Fruit fly (Drosophila melanogaster) whole organism, embryonic: ENCODE results near the gene CG7702.

ENCODE experiments used
- Aef1 ChIP-seq: fragments of 200-800 bp; sonication (Bioruptor generic); IDR thresholded peaks from 3 replicates; pipeline ENCODE4 v1.3.6; 2022; ENCODE audit warnings: missing biosample characterization, missing genetic modification characterization
- CG10274 ChIP-seq: fragments of 200-800 bp; sonication (Bioruptor generic); optimal IDR thresholded peaks from 3 replicates; lab custom pipeline; 2017; ENCODE audit warnings: missing biosample characterization, mild to moderate bottlenecking, missing genetic modification characterization
- CG10979 ChIP-seq: fragments of 200-800 bp; sonication (Bioruptor generic); optimal IDR thresholded peaks from 2 replicates; lab custom pipeline; 2018; ENCODE audit warnings: missing biosample characterization, mild to moderate bottlenecking, missing genetic modification characterization, moderate library complexity
- CG11247 ChIP-seq: fragments of 200-800 bp; sonication (Bioruptor generic); IDR thresholded peaks from 2 replicates; pipeline ENCODE4 v1.3.6; 2022; ENCODE audit warnings: missing biosample characterization, missing genetic modification characterization
- CG13287 ChIP-seq: fragments of 200-800 bp; sonication (Bioruptor generic); IDR thresholded peaks from 2 replicates; pipeline ENCODE4 v1.3.6; 2022; ENCODE audit warnings: missing biosample characterization, missing genetic modification characterization; ENCODE audit not compliant: partially characterized antibody
- CG13296 ChIP-seq: fragments of 200-800 bp; sonication (Bioruptor generic); optimal IDR thresholded peaks from 3 replicates; lab custom pipeline; 2018; ENCODE audit warnings: missing biosample characterization, mild to moderate bottlenecking, missing genetic modification characterization
- CG13424 ChIP-seq: fragments of 200-800 bp; sonication (Bioruptor generic); optimal IDR thresholded peaks from 2 replicates; lab custom pipeline; 2019; ENCODE audit warnings: missing biosample characterization, mild to moderate bottlenecking, missing genetic modification characterization, moderate library complexity
- CG15479 ChIP-seq: fragments of 200-800 bp; sonication (Bioruptor generic); optimal IDR thresholded peaks from 3 replicates; lab custom pipeline; 2019; ENCODE audit warnings: missing biosample characterization, mild to moderate bottlenecking, missing genetic modification characterization, moderate library complexity
- CG17385 ChIP-seq: fragments of 200-800 bp; sonication (Bioruptor generic); optimal IDR thresholded peaks from 3 replicates; lab custom pipeline; 2018; ENCODE audit warnings: missing biosample characterization, mild to moderate bottlenecking, missing genetic modification characterization
- CG17802 ChIP-seq: fragments of 200-800 bp; sonication (Bioruptor generic); optimal IDR thresholded peaks from 2 replicates; lab custom pipeline; 2018; ENCODE audit warnings: missing biosample characterization, mild to moderate bottlenecking, missing genetic modification characterization, moderate library complexity
- CG2202 ChIP-seq: fragments of 200-800 bp; sonication (Bioruptor generic); optimal IDR thresholded peaks from 2 replicates; lab custom pipeline; 2018; ENCODE audit warnings: missing biosample characterization, mild to moderate bottlenecking, missing genetic modification characterization
- CG33557 ChIP-seq: fragments of 200-800 bp; sonication (Bioruptor generic); optimal IDR thresholded peaks from 2 replicates; lab custom pipeline; 2019; ENCODE audit warnings: missing biosample characterization, mild to moderate bottlenecking, missing genetic modification characterization, moderate library complexity
- CG34224 ChIP-seq: fragments of 200-800 bp; sonication (Bioruptor generic); IDR thresholded peaks from 3 replicates; pipeline ENCODE4 v1.3.6; 2022; ENCODE audit warnings: missing biosample characterization, missing genetic modification characterization; ENCODE audit not compliant: partially characterized antibody
- CG34422 ChIP-seq: fragments of 200-800 bp; sonication (Bioruptor generic); IDR thresholded peaks from 3 replicates; pipeline ENCODE4 v1.3.6; 2022; ENCODE audit warnings: missing biosample characterization, missing genetic modification characterization
- CG3847 ChIP-seq: fragments of 200-800 bp; sonication (Bioruptor generic); IDR thresholded peaks from 2 replicates; pipeline ENCODE4 v1.3.6; 2022; ENCODE audit warnings: missing biosample characterization, missing genetic modification characterization
- CG4617 ChIP-seq: fragments of 200-800 bp; sonication (Bioruptor generic); optimal IDR thresholded peaks from 3 replicates; lab custom pipeline; 2016; ENCODE audit warnings: missing biosample characterization, missing genetic modification characterization, borderline replicate concordance
- CG7271 ChIP-seq: fragments of 200-800 bp; sonication (Bioruptor generic); optimal IDR thresholded peaks from 2 replicates; lab custom pipeline; 2018; ENCODE audit warnings: missing biosample characterization, mild to moderate bottlenecking, missing genetic modification characterization, moderate library complexity
- CG7745 ChIP-seq: fragments of 200-800 bp; sonication (Bioruptor generic); optimal IDR thresholded peaks from 2 replicates; lab custom pipeline; 2018; ENCODE audit warnings: missing biosample characterization, mild to moderate bottlenecking, missing genetic modification characterization, moderate library complexity
- CG7928 ChIP-seq: fragments of 200-800 bp; sonication (Bioruptor generic); optimal IDR thresholded peaks from 2 replicates; lab custom pipeline; 2017; ENCODE audit warnings: missing biosample characterization, mild to moderate bottlenecking, missing genetic modification characterization
- CG8388 ChIP-seq: fragments of 200-800 bp; sonication (Bioruptor generic); optimal IDR thresholded peaks from 2 replicates; lab custom pipeline; 2019; ENCODE audit warnings: missing biosample characterization, mild to moderate bottlenecking, missing genetic modification characterization, moderate library complexity
- CG9797 ChIP-seq: fragments of 200-800 bp; sonication (Bioruptor generic); optimal IDR thresholded peaks from 3 replicates; lab custom pipeline; 2018; ENCODE audit warnings: missing biosample characterization, mild to moderate bottlenecking, missing genetic modification characterization
- Dfd ChIP-seq, 2 experiments: fragments of >200 bp; optimal IDR thresholded peaks; 2 replicates each; lab custom pipeline; 2017; ENCODE audit warnings: missing biosample characterization in 2 of 2, missing genetic modification characterization in 2 of 2
- Dll ChIP-seq: fragments of 200-800 bp; sonication (Bioruptor generic); IDR thresholded peaks from 4 replicates; pipeline ENCODE4 v1.3.6; 2022; ENCODE audit warnings: missing biosample characterization, missing genetic modification characterization; ENCODE audit not compliant: partially characterized antibody
- Elba2 ChIP-seq: fragments of 200-800 bp; sonication (Bioruptor generic); optimal IDR thresholded peaks from 3 replicates; lab custom pipeline; 2016; ENCODE audit warnings: missing biosample characterization, missing genetic modification characterization
- Med ChIP-seq: fragments of 200-800 bp; sonication (Bioruptor generic); peaks from one replicate; lab custom pipeline; 2016; ENCODE audit warnings: missing biosample characterization, missing genetic modification characterization, mild to moderate bottlenecking, inconsistent platforms, moderate library complexity
- Meics ChIP-seq: fragments of 200-800 bp; sonication (Bioruptor generic); optimal IDR thresholded peaks from 2 replicates; lab custom pipeline; 2017; ENCODE audit warnings: missing biosample characterization, mild to moderate bottlenecking, missing genetic modification characterization
- Mes4 ChIP-seq: fragments of 200-800 bp; sonication (Bioruptor generic); optimal IDR thresholded peaks from 2 replicates; lab custom pipeline; 2016; ENCODE audit warnings: missing biosample characterization, missing genetic modification characterization
- Rfx ChIP-seq: fragments of 200-800 bp; sonication (Bioruptor generic); IDR thresholded peaks from 2 replicates; pipeline ENCODE4 v1.3.6; 2022; ENCODE audit warnings: missing biosample characterization, missing genetic modification characterization
- Scr ChIP-seq: fragments of 200-800 bp; sonication (Bioruptor generic); IDR thresholded peaks from 2 replicates; pipeline ENCODE4 v1.3.6; 2022; ENCODE audit warnings: missing biosample characterization, missing genetic modification characterization; ENCODE audit not compliant: partially characterized antibody
- Stat92E ChIP-seq, 3 experiments: fragments of >200 bp in 2 of 3; fragments of 200-800 bp in 1 of 3; sonication (Bioruptor generic) in 1 of 3; optimal IDR thresholded peaks; 2 replicates each; lab custom pipeline; 2017 to 2019; ENCODE audit warnings: missing biosample characterization in 3 of 3, missing genetic modification characterization in 3 of 3, mild to moderate bottlenecking in 1 of 3, moderate library complexity in 1 of 3
- cg ChIP-seq: fragments of 200-800 bp; sonication (Bioruptor generic); optimal IDR thresholded peaks from 3 replicates; lab custom pipeline; 2019; ENCODE audit warnings: missing biosample characterization, mild to moderate bottlenecking, missing genetic modification characterization, moderate library complexity
- chif ChIP-seq, 2 experiments: fragments of 200-800 bp; sonication (Bioruptor generic); optimal IDR thresholded peaks; 3 replicates each; lab custom pipeline; 2016; ENCODE audit warnings: missing biosample characterization in 2 of 2, missing genetic modification characterization in 2 of 2
- cwo ChIP-seq: fragments of 200-800 bp; sonication (Bioruptor generic); optimal IDR thresholded peaks from 3 replicates; lab custom pipeline; 2017; ENCODE audit warnings: missing biosample characterization, missing genetic modification characterization, mild to moderate bottlenecking, moderate library complexity, missing genetic modification reagents
- danr ChIP-seq: fragments of 200-800 bp; sonication (Bioruptor generic); IDR thresholded peaks from 2 replicates; pipeline ENCODE4 v1.3.6; 2022; ENCODE audit warnings: missing biosample characterization, missing genetic modification characterization
- hbn ChIP-seq: fragments of 200-800 bp; sonication (Bioruptor generic); IDR thresholded peaks from 2 replicates; pipeline ENCODE4 v1.3.6; 2022; ENCODE audit warnings: missing biosample characterization, missing genetic modification characterization; ENCODE audit not compliant: partially characterized antibody
- hkb ChIP-seq, 2 experiments: fragments of 200-800 bp in 1 of 2; fragments of >200 bp in 1 of 2; sonication (Bioruptor generic) in 1 of 2; IDR thresholded peaks in 1 of 2; optimal IDR thresholded peaks in 1 of 2; 2 replicates each; pipeline versions ENCODE4 v1.3.6 to Lab custom; 2017 to 2022; ENCODE audit warnings: missing biosample characterization in 1 of 2, missing genetic modification characterization in 1 of 2
- inv ChIP-seq: fragments of 200-800 bp; sonication (Bioruptor generic); IDR thresholded peaks from 2 replicates; pipeline ENCODE4 v1.3.6; 2022; ENCODE audit warnings: missing biosample characterization, missing genetic modification characterization; ENCODE audit not compliant: partially characterized antibody
- jumu ChIP-seq: fragments of 200-800 bp; sonication (Bioruptor generic); optimal IDR thresholded peaks from 3 replicates; lab custom pipeline; 2016; ENCODE audit warnings: missing biosample characterization, missing genetic modification characterization
- kah ChIP-seq: fragments of 200-800 bp; sonication (Bioruptor generic); optimal IDR thresholded peaks from 2 replicates; lab custom pipeline; 2018; ENCODE audit warnings: missing biosample characterization, mild to moderate bottlenecking, missing genetic modification characterization
- nerfin-1 ChIP-seq: fragments of 200-800 bp; sonication (Bioruptor generic); optimal IDR thresholded peaks from 3 replicates; lab custom pipeline; 2019; ENCODE audit warnings: missing biosample characterization, mild to moderate bottlenecking, missing genetic modification characterization, moderate library complexity
- nmo ChIP-seq: fragments of 200-800 bp; sonication (Bioruptor generic); optimal IDR thresholded peaks from 2 replicates; lab custom pipeline; 2018; ENCODE audit warnings: missing biosample characterization, mild to moderate bottlenecking, missing genetic modification characterization, moderate library complexity
- pho ChIP-seq: fragments of 200-800 bp; sonication (Bioruptor generic); optimal IDR thresholded peaks from 2 replicates; lab custom pipeline; 2016; ENCODE audit warnings: missing biosample characterization, missing genetic modification characterization
- prd ChIP-seq, 3 experiments: fragments of >200 bp in 2 of 3; fragments of 200-800 bp in 1 of 3; sonication (Bioruptor generic) in 1 of 3; optimal IDR thresholded peaks in 2 of 3; IDR thresholded peaks in 1 of 3; 2 replicates in 2 of 3; 3 replicates in 1 of 3; pipeline versions ENCODE4 v1.3.6 to Lab custom; 2017 to 2022; ENCODE audit warnings: missing biosample characterization in 1 of 3, missing genetic modification characterization in 1 of 3
- rib ChIP-seq: fragments of 200-800 bp; sonication (Bioruptor generic); IDR thresholded peaks from 2 replicates; pipeline ENCODE4 v1.3.6; 2022; ENCODE audit warnings: missing biosample characterization, missing genetic modification characterization
- scrt ChIP-seq: fragments of 200-800 bp; sonication (Bioruptor generic); optimal IDR thresholded peaks from 2 replicates; lab custom pipeline; 2018; ENCODE audit warnings: missing biosample characterization, mild to moderate bottlenecking, missing genetic modification characterization, moderate library complexity
- sima ChIP-seq: fragments of 200-800 bp; sonication (Bioruptor generic); optimal IDR thresholded peaks from 2 replicates; lab custom pipeline; 2016; ENCODE audit warnings: missing biosample characterization, missing genetic modification characterization
- ssp ChIP-seq: fragments of 200-800 bp; sonication (Bioruptor generic); IDR thresholded peaks from 2 replicates; pipeline ENCODE4 v1.3.6; 2022; ENCODE audit warnings: missing biosample characterization, missing genetic modification characterization
- stwl ChIP-seq: fragments of 200-800 bp; sonication (Bioruptor generic); optimal IDR thresholded peaks from 3 replicates; lab custom pipeline; 2018; ENCODE audit warnings: missing biosample characterization, mild to moderate bottlenecking, missing genetic modification characterization, moderate library complexity

Gene CG7702

dm6 chr3R:18663525-18663924, 5.7 kb upstream of the CG7702 start, which contains the start of the genes Cpsf73 and Gos28 (continued):
- TF ChIP-seq Stat92E (GFP tag; optimal IDR thresholded peaks at IDR 0.05; lab: Kevin White, UChicago) (no peak), CG7271 (tag; lab: Kevin White, UChicago) (peak; percentile 1), Rfx (GFP tag; lab: Robert Waterston, UW) (peak; percentile 48; the same call in 1 of the 2 replicates), CG13287 (peak; percentile 73), Med (GFP tag; lab: Kevin White, UChicago) (peak; percentile 82), ssp (GFP tag; lab: Robert Waterston, UW) (peak; percentile 84), cg (GFP tag; lab: Kevin White, UChicago) (no peak), CG7745 (tag; lab: Kevin White, UChicago) (no peak), Scr (peak; percentile 60), CG11247 (no peak), hkb (optimal IDR thresholded peaks at IDR 0.05; lab: Kevin White, UChicago) (no peak), hkb (GFP tag; IDR thresholded peaks at IDR 0.05; lab: Robert Waterston, UW) (no peak), prd (optimal IDR thresholded peaks at IDR 0.05; lab: Kevin White, UChicago) (no peak), prd (GFP tag; IDR thresholded peaks at IDR 0.05; lab: Robert Waterston, UW) (peak; percentile 25; the same call in 1 of the 3 replicates), CG13424 (tag; lab: Kevin White, UChicago) (peak; percentile 5), danr (no peak), CG34224 (peak; percentile 49; the same call in 1 of the 3 replicates), CG13296 (GFP tag; lab: Kevin White, UChicago) (no peak), CG10274 (no peak), stwl (tag; lab: Kevin White, UChicago) (peak; percentile 75), CG17385 (GFP tag; lab: Kevin White, UChicago) (peak; percentile 16), CG7928 (GFP tag; lab: Kevin White, UChicago) (peak; percentile 78), chif (GFP tag; optimal IDR thresholded peaks at IDR 0.05; lab: Kevin White, UChicago) (peak in 1 of 2 experiments; percentile 42), CG15479 (GFP tag; lab: Kevin White, UChicago) (no peak), CG4617 (GFP tag; lab: Kevin White, UChicago) (peak; percentile 92), cwo (no peak), CG2202 (tag; lab: Kevin White, UChicago) (no peak), CG34422 (GFP tag; lab: Robert Waterston, UW) (peak; percentile 78; the same call in 2 of the 3 replicates), jumu (peak; percentile 50), kah (GFP tag; lab: Kevin White, UChicago) (peak; percentile 21), nerfin-1 (peak; percentile 41), CG10979 (tag; lab: Kevin White, UChicago) (peak; percentile 7), inv (peak; percentile 42; the same call in 1 of the 2 replicates), rib (GFP tag; lab: Robert Waterston, UW) (no peak), sima (no peak), CG9797 (peak; percentile 85), Mes4 (GFP tag; lab: Kevin White, UChicago) (peak; percentile 14), Dfd (GFP tag; optimal IDR thresholded peaks at IDR 0.05; lab: Kevin White, UChicago) (no peak), hbn (GFP tag; lab: Robert Waterston, UW) (no peak), CG3847 (GFP tag; lab: Robert Waterston, UW) (peak; percentile 62), CG8388 (peak; percentile 25), Dll (peak; percentile 60; the same call in 1 of the 4 replicates), CG33557 (peak; percentile 29), pho (peak; percentile 15), nmo (peak; percentile 69), CG17802 (peak; percentile 98), scrt (GFP tag; lab: Kevin White, UChicago) (peak; percentile 24), Meics (GFP tag; lab: Kevin White, UChicago) (no peak), Aef1 (GFP tag; lab: Robert Waterston, UW) (no peak), Elba2 (GFP tag; lab: Kevin White, UChicago) (peak; percentile 78)
